Fruit fly (Drosophila melanogaster): ENCODE results near the gene CG11841.

Gene CG11841

DNA sequence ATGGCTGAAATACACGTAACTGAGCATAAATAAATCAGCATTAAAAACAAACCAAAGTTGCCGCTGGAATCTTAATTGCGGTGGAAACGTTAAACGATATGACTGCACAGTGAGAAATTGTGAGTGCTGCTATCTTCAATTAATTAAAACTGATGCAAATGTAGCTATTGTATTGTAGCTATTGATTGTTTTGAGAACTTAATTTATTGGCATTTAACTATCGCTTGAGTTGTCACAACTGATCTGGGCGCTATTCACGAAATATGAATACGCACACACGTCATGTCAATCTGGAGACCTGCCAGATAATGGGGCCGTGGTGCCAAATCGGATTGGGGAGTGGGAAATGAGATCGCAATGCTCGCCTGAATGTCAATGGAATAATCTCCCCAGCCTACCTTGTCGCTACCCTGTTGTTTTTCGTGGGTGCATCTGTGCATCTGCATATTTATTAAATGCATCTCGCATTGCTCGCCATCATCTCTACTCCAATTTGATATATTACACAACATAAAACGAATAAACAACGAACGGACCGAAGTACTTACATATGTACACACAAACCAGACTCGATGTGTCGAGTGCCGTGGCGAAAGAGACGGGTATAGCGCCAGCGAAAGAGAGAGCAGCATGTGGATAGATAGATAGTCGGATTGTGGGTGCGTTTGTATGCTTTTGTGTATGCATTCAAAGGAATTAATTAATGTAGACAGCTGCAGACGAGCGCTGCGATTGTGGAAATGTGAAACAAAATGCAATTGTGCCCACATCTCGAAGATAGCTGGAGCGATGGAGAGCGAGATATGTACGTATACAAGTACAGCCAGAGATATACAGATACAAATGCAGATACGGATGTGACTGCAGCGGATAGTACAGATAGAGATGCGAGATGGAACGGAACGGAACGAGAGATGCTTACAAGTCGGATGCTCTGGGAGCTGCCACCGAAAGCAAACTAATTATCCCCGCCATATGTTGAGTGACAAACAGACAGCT, 32.9 kb downstream of the CG11841 start (continued):
- TF ChIP-seq CG17568 (GFP tag; optimal IDR thresholded peaks at IDR 0.05) (peak; percentile 30), zfh1 (GFP tag; IDR thresholded peaks at IDR 0.05) (0 out of 3 replicates have a peak, but pooled peaks have one; percentile 17), sens (GFP tag) (peak; percentile 69), jigr1 (GFP tag; IDR thresholded peaks at IDR 0.05) (no peak), CG10321 (GFP tag; IDR thresholded peaks at IDR 0.05) (peak; percentile 48; the same call in 1 of the 2 replicates), kni (GFP tag; optimal IDR thresholded peaks at IDR 0.05) (peak; percentile 37), Doc3 (GFP tag; IDR thresholded peaks at IDR 0.05; ENCODE audit: partially characterized antibody) (no peak), CG13287 (GFP tag; IDR thresholded peaks at IDR 0.05; ENCODE audit: partially characterized antibody) (no peak), D19A (tag; optimal IDR thresholded peaks at IDR 0.05) (peak; percentile 21), nau (GFP tag; optimal IDR thresholded peaks at IDR 0.05) (peak; percentile 68), NC2β (GFP tag; optimal IDR thresholded peaks at IDR 0.05) (no peak), CG10979 (tag; optimal IDR thresholded peaks at IDR 0.05) (peak; percentile 1), CG6272 (GFP tag; IDR thresholded peaks at IDR 0.05) (no peak), oc (tag; optimal IDR thresholded peaks at IDR 0.05) (peak; percentile 32), CG1832 (GFP tag; optimal IDR thresholded peaks at IDR 0.05) (peak; percentile 44), lola (GFP tag; optimal IDR thresholded peaks at IDR 0.05) (peak in 1 of 3 experiments; percentile 8), CG7745 (tag; optimal IDR thresholded peaks at IDR 0.05) (peak; percentile 86), Nf-YB (GFP tag; optimal IDR thresholded peaks at IDR 0.05) (peak; percentile 13), CG33557 (GFP tag; optimal IDR thresholded peaks at IDR 0.05) (peak; percentile 45), CG17359 (tag; optimal IDR thresholded peaks at IDR 0.05) (peak; percentile 19), Pdp1 (GFP tag; optimal IDR thresholded peaks at IDR 0.05) (peak in 1 of 2 experiments; percentile 89), crol (GFP tag; IDR thresholded peaks at IDR 0.05) (peak; percentile 29; the same call in 1 of the 2 replicates), CTCF (GFP tag; optimal IDR thresholded peaks at IDR 0.05) (peak; percentile 29), fd64A (GFP tag; optimal IDR thresholded peaks at IDR 0.05) (peak; percentile 48), CG17361 (GFP tag; IDR thresholded peaks at IDR 0.05) (0 out of 3 replicates have a peak, but pooled peaks have one; percentile 12), ac (GFP tag; optimal IDR thresholded peaks at IDR 0.05) (peak; percentile 63), CG3163 (GFP tag; optimal IDR thresholded peaks at IDR 0.05) (no peak), MTF-1 (GFP tag; optimal IDR thresholded peaks at IDR 0.05; ENCODE audit: borderline replicate concordance) (no peak), jing (GFP tag; optimal IDR thresholded peaks at IDR 0.05) (no peak), prd (optimal IDR thresholded peaks at IDR 0.05) (no peak), prd (GFP tag; IDR thresholded peaks at IDR 0.05) (no peak), Blimp-1 (GFP tag; optimal IDR thresholded peaks at IDR 0.05) (peak; percentile 34), sc (optimal IDR thresholded peaks at IDR 0.05) (no peak), sc (GFP tag; optimal IDR thresholded peaks at IDR 0.05) (peak; percentile 6), fd102C (GFP tag; optimal IDR thresholded peaks at IDR 0.05) (no peak), CG2120 (GFP tag; optimal IDR thresholded peaks at IDR 0.05) (no peak), scrt (GFP tag; optimal IDR thresholded peaks at IDR 0.05) (no peak), dan (GFP tag; IDR thresholded peaks at IDR 0.05) (no peak), CG32767 (GFP tag; IDR thresholded peaks at IDR 0.05) (peak; percentile 63; the same call in 1 of the 2 replicates), CG8478 (optimal IDR thresholded peaks at IDR 0.05) (no peak), mam (GFP tag; optimal IDR thresholded peaks at IDR 0.05) (no peak), CG7786 (GFP tag; optimal IDR thresholded peaks at IDR 0.05) (no peak), CG9727 (GFP tag; optimal IDR thresholded peaks at IDR 0.05) (peak; percentile 17), Med (GFP tag) (peak; percentile 55), gcm (GFP tag; optimal IDR thresholded peaks at IDR 0.05) (peak; percentile 41), stwl (tag; optimal IDR thresholded peaks at IDR 0.05) (peak; percentile 25), Asciz (GFP tag; optimal IDR thresholded peaks at IDR 0.05) (peak; percentile 56), cg (GFP tag; optimal IDR thresholded peaks at IDR 0.05) (peak; percentile 81)
